Worm (Caenorhabditis elegans): ENCODE data around the gene pes-1.

DNA sequence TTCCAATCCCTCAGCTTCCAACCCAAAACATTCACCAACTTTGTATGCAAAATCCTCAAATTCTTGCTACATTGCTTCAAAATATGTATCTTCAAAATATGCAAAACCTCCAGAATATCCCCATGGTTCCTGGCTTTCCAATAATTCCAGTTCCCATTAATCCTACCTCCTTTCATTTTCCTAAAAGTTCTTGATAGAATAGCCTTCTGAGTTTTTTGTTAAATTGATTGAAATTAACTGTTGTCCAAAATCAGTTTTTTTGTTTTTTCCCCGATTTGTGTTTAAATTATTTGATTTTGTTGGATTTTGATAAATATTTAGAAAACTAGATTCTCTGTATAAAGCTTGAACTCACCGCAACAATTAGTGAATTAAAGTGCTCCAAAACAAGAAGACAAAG, 2.6 kb downstream of the pes-1 start:
- TF ChIP-seq ref-1 (GFP tag; conservative IDR thresholded peaks at IDR 0.05) (no peak), ztf-29 (GFP tag; IDR thresholded peaks at IDR 0.05) (no peak)

Data from whole organism, midembryonic.